Worm (Caenorhabditis elegans): Measurements from ENCODE around the gene C47A10.16.

The C47A10.16 gene

DNA sequence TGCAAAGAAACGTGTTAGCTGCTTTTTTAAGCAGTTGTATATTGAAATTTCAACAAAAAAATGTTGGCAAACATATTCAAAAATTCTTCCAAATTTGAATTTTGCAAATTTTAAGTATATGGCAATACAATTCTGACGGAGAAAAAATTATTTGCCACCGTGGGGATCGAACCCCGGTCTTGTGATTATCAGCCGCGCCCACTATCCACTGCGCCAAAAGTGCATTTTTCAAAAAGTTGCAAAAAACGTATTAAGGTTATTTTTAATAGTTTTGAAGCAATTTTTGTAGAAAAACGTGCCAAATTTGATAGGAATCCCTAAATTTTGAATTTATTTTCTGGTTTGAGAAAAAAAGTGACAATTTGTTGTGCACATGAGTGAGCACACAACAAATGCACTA, 19.4 kb upstream of the C47A10.16 start:
- TF ChIP-seq cog-1 (tag; optimal IDR thresholded peaks at IDR 0.05) = no peak
- no peak for TF ChIP-seq med-1 (GFP tag; optimal IDR thresholded peaks at IDR 0.05; ENCODE audit: insufficient read depth)
- TF ChIP-seq flt-1 (GFP tag; IDR thresholded peaks at IDR 0.05) = no peak
- no peak for TF ChIP-seq tab-1 (GFP tag; IDR thresholded peaks at IDR 0.05)

DNA sequence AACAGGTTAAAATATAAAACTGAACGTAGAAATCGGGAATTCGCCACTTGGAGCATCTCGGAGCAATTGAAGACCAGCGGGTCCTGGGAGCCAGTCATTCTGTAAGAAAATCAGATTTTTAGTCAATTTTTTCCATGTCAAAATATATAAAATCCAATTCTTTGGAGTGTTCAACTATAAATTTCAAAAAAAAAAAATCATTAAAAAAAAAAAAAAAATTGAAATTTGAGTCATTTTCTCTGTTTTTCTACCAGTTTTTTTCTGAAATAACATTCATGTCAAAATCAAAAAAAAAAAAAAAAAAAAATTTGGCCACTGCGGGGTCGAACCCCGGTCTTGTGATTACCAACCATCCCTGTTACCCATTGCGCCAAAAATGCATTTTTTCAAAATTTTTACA, 18.6 kb upstream of the C47A10.16 start, which contains the start of gene srab-12:
TSS of gene srab-12 (minus strand) at position 101 of the 400 bp plus-strand sequence.
- TF ChIP-seq ref-1 (GFP tag; conservative IDR thresholded peaks at IDR 0.05) = no peak
- no peak for TF ChIP-seq ztf-29 (GFP tag; IDR thresholded peaks at IDR 0.05)
- no peak for TF ChIP-seq klf-2 (GFP tag; conservative IDR thresholded peaks at IDR 0.05)
- TF ChIP-seq tab-1 (GFP tag; IDR thresholded peaks at IDR 0.05) = no peak
- no peak for TF ChIP-seq T22C8.4 (GFP tag; IDR thresholded peaks at IDR 0.05)
- no peak for TF ChIP-seq flt-1 (GFP tag; IDR thresholded peaks at IDR 0.05)
- TF ChIP-seq ztf-23 (GFP tag; IDR thresholded peaks at IDR 0.05) = no peak
- TF ChIP-seq cog-1 (tag; optimal IDR thresholded peaks at IDR 0.05) = no peak
- no peak for TF ChIP-seq med-1 (GFP tag; optimal IDR thresholded peaks at IDR 0.05; ENCODE audit: insufficient read depth)

DNA sequence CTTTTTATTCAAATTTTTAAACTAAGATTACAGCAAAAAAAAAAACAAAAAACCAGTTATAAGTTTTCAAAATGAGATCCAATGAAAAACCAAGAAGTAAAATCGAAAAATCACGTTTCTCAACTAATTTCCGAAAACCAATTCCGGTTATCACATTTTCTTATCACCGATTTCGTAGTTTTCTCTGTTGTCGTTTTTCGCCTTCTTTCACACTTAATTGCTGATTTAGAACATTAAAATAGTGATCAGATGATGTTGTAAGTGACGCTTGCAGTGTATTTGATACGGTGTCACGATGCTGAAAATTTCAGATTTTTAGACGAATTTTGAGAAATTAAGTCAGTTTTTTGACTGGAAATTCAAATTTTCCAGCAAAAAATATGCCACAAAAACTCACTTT, 15.3 kb upstream of the C47A10.16 start:
- TF ChIP-seq flt-1 (GFP tag; IDR thresholded peaks at IDR 0.05) (no peak), T22C8.4 (GFP tag; IDR thresholded peaks at IDR 0.05) (no peak), cog-1 (tag; optimal IDR thresholded peaks at IDR 0.05) (no peak), ref-1 (GFP tag; conservative IDR thresholded peaks at IDR 0.05) (no peak), tab-1 (GFP tag; IDR thresholded peaks at IDR 0.05) (no peak)

DNA sequence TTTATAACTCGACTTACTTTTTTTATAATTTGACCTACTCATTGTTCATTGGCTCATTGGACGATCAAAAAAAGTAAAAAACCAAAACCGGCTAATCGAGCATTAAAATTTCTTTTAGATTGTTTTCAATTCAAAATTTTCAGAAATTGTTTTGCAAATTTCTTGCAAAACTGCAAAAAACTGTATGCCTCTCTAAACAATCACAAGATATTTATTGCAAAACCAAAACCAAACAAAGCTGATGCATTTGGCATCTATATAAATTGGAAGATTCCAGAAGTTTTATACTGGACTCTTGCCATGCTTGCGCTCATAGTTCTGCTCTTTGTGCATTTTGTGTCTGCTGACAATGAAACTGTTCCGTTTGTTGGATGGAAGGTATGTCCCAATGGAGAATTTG, 12.6 kb upstream of the C47A10.16 start, which contains the start of gene C47A10.12:
TSS of gene C47A10.12 (plus strand) at position 301 of the 400 bp plus-strand sequence.
- TF ChIP-seq T22C8.4 (GFP tag; IDR thresholded peaks at IDR 0.05) (no peak), ztf-29 (GFP tag; IDR thresholded peaks at IDR 0.05) (no peak), ref-1 (GFP tag; conservative IDR thresholded peaks at IDR 0.05) (no peak), tab-1 (GFP tag; IDR thresholded peaks at IDR 0.05) (no peak), flt-1 (GFP tag; IDR thresholded peaks at IDR 0.05) (no peak), ztf-23 (GFP tag; IDR thresholded peaks at IDR 0.05) (no peak), med-1 (GFP tag; optimal IDR thresholded peaks at IDR 0.05; ENCODE audit: insufficient read depth) (no peak), cog-1 (tag; optimal IDR thresholded peaks at IDR 0.05) (no peak), klf-2 (GFP tag; conservative IDR thresholded peaks at IDR 0.05) (no peak)

DNA sequence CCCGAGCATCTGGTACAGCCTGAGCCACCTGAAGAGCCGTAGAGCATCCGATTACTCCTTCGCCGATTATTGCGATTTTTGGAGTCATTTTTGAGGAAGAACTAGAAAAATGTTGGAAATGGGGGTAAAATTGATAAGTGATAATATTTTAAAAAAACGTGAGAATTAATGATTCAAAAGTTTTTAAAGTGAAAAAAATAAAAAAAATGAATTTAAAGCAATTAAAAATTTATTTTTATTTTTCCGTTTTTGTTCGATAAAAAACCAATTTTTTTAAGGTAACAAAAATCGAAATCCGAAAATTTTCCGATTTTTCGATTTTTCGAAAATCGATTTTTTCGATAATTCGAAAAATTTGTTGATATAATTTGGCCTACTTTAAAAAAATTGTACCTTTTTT, 12.2 kb upstream of the C47A10.16 start, which contains the start of gene ddo-1:
TSS of gene ddo-1 (minus strand) at position 101 of the 400 bp plus-strand sequence.
- TF ChIP-seq ztf-23 (GFP tag; IDR thresholded peaks at IDR 0.05) (no peak), ref-1 (GFP tag; conservative IDR thresholded peaks at IDR 0.05) (no peak), tab-1 (GFP tag; IDR thresholded peaks at IDR 0.05) (no peak), T22C8.4 (GFP tag; IDR thresholded peaks at IDR 0.05) (no peak), flt-1 (GFP tag; IDR thresholded peaks at IDR 0.05) (no peak), cog-1 (tag; optimal IDR thresholded peaks at IDR 0.05) (no peak), med-1 (GFP tag; optimal IDR thresholded peaks at IDR 0.05; ENCODE audit: insufficient read depth) (no peak), klf-2 (GFP tag; conservative IDR thresholded peaks at IDR 0.05) (no peak), ztf-29 (GFP tag; IDR thresholded peaks at IDR 0.05) (no peak)

DNA sequence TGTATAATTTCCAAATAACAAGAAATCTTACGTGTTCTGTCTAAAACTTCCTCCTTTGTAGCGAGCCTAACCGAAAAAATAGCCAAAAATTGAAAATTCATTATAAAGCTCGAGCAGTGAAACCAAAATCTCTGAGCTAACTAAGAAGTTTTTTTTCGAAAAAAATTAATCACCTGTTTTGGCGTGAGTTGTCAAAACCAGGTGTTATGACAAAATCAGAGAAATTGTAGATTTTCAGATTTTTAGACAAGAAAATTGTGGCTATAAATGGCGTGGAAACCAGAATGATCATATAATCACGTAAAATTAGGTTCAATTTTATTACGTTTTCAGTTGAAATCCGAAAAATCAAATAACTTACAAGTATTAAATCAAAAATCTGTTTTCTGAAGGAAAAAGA, 8.1 kb upstream of the C47A10.16 start, which contains the start of gene sre-21:
TSS of gene sre-21 (minus strand) at position 101 of the 400 bp plus-strand sequence.
- TF ChIP-seq flt-1 (GFP tag; IDR thresholded peaks at IDR 0.05) = no peak
- no peak for TF ChIP-seq klf-2 (GFP tag; conservative IDR thresholded peaks at IDR 0.05)
- TF ChIP-seq ztf-29 (GFP tag; IDR thresholded peaks at IDR 0.05) = no peak
- no peak for TF ChIP-seq T22C8.4 (GFP tag; IDR thresholded peaks at IDR 0.05)
- no peak for TF ChIP-seq ztf-23 (GFP tag; IDR thresholded peaks at IDR 0.05)
- TF ChIP-seq tab-1 (GFP tag; IDR thresholded peaks at IDR 0.05) = no peak
- no peak for TF ChIP-seq med-1 (GFP tag; optimal IDR thresholded peaks at IDR 0.05; ENCODE audit: insufficient read depth)

DNA sequence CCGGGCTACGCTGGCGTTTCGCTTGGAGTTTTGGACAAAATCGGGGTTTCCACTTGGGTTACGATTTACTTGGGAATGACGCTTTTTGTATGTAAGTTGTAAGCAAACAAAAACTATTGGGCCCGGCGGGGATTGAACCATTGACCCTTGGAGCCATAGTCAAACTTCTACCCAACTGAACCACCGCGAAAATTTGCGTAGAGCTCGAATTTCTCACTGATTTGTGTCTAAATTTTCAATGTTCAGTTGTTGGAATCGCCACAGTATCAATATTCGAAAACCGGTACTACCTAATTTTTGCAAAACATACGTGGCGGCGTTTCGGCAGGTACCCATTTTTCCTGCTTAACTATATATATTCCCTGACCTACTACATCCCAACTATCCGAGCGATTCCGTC, 2.8 kb upstream of the C47A10.16 start:
- TF ChIP-seq T22C8.4 (GFP tag; IDR thresholded peaks at IDR 0.05) (no peak), ref-1 (GFP tag; conservative IDR thresholded peaks at IDR 0.05) (no peak), klf-2 (GFP tag; conservative IDR thresholded peaks at IDR 0.05) (no peak), ztf-23 (GFP tag; IDR thresholded peaks at IDR 0.05) (no peak), cog-1 (tag; optimal IDR thresholded peaks at IDR 0.05) (no peak), ztf-29 (GFP tag; IDR thresholded peaks at IDR 0.05) (no peak), flt-1 (GFP tag; IDR thresholded peaks at IDR 0.05) (no peak), med-1 (GFP tag; optimal IDR thresholded peaks at IDR 0.05; ENCODE audit: insufficient read depth) (no peak), tab-1 (GFP tag; IDR thresholded peaks at IDR 0.05) (no peak)

DNA sequence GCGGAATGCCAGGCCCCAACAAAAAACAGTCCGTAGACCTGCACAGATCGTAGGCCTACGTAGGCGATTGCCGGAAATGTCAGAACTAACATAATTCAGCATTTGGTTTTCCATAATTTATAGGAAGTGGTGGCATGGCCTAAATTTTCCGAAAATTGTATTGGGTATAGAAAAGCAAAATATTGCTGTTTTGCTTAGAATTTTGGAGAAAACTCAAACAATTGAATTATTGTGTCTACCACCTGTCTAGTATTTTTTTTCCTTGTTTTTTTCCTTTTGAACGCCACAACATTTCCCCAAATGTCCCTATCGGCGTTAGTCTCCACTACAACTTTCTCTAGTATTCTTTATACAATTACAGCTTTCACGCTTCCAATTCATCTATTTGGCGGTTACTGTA, 2.3 kb upstream of the C47A10.16 start, which contains the start of gene srh-284:
TSS of gene srh-284 (plus strand) at position 301 of the 400 bp plus-strand sequence.
- TF ChIP-seq ztf-29 (GFP tag; IDR thresholded peaks at IDR 0.05) = no peak
- no peak for TF ChIP-seq ztf-23 (GFP tag; IDR thresholded peaks at IDR 0.05)
- TF ChIP-seq med-1 (GFP tag; optimal IDR thresholded peaks at IDR 0.05; ENCODE audit: insufficient read depth) = no peak
- no peak for TF ChIP-seq cog-1 (tag; optimal IDR thresholded peaks at IDR 0.05)
- TF ChIP-seq T22C8.4 (GFP tag; IDR thresholded peaks at IDR 0.05) = no peak
- TF ChIP-seq ref-1 (GFP tag; conservative IDR thresholded peaks at IDR 0.05) = no peak
- no peak for TF ChIP-seq flt-1 (GFP tag; IDR thresholded peaks at IDR 0.05)
- TF ChIP-seq klf-2 (GFP tag; conservative IDR thresholded peaks at IDR 0.05) = no peak
- TF ChIP-seq tab-1 (GFP tag; IDR thresholded peaks at IDR 0.05) = no peak

DNA sequence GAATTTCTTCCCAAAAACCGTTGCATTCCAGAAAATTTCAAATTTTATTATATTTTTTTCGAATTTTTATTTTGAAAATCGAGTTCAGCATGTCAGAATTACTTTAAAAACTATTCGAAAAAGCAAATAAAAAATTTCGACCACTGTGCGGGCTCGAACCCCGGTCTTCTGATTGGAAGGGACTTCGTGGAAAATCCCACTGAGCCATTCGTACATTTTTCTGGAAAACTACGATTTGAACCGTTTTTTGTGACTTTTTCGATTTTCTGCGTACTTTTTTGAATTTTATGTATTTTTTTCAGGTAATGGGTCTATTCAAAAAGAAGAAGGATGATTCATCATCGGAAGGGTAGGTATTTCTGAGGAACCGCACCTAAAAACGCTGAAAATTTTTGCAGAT, 9.4 kb downstream of the C47A10.16 start, which contains the start of gene pgp-9:
TSS of gene pgp-9 (plus strand) at position 301 of the 400 bp plus-strand sequence.
- TF ChIP-seq ztf-23 (GFP tag; IDR thresholded peaks at IDR 0.05) (no peak), flt-1 (GFP tag; IDR thresholded peaks at IDR 0.05) (no peak), klf-2 (GFP tag; conservative IDR thresholded peaks at IDR 0.05) (no peak), T22C8.4 (GFP tag; IDR thresholded peaks at IDR 0.05) (no peak), tab-1 (GFP tag; IDR thresholded peaks at IDR 0.05) (no peak), med-1 (GFP tag; optimal IDR thresholded peaks at IDR 0.05; ENCODE audit: insufficient read depth) (no peak), ztf-29 (GFP tag; IDR thresholded peaks at IDR 0.05) (no peak), ref-1 (GFP tag; conservative IDR thresholded peaks at IDR 0.05) (no peak), cog-1 (tag; optimal IDR thresholded peaks at IDR 0.05) (no peak)

DNA sequence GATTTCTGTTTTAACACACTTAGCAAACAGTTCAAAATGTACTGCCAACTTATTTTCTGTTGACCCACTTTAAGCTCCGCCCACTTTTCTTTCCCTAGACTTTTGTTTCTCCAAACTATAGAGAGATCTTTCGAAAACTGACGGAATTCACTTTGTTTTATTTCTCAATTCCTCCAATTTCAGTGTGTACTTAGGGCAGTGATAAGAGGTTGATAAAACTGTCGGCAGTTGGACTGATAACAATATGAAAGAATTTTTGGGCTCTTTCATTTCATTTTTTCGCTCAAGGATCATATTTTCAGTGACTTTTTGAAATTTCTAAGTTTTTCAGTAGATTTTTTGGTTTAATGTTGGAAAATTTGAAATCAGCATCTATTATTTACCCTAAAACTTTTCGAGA, 10.0 kb downstream of the C47A10.16 start:
- TF ChIP-seq tab-1 (GFP tag; IDR thresholded peaks at IDR 0.05) = no peak
- no peak for TF ChIP-seq med-1 (GFP tag; optimal IDR thresholded peaks at IDR 0.05; ENCODE audit: insufficient read depth)
- no peak for TF ChIP-seq ztf-23 (GFP tag; IDR thresholded peaks at IDR 0.05)
- TF ChIP-seq ztf-29 (GFP tag; IDR thresholded peaks at IDR 0.05) = no peak
- TF ChIP-seq cog-1 (tag; optimal IDR thresholded peaks at IDR 0.05) = no peak
- no peak for TF ChIP-seq klf-2 (GFP tag; conservative IDR thresholded peaks at IDR 0.05)
